Fruit fly (Drosophila melanogaster): Measurements from ENCODE around the gene ppk18.

ppk18 gene

dm6 chr2L:9779147-9779546 lies 8.4 kb upstream of the ppk18 start (continued):
- no peak for TF ChIP-seq pros (GFP tag; optimal IDR thresholded peaks at IDR 0.05)
- TF ChIP-seq onecut (GFP tag; IDR thresholded peaks at IDR 0.05) = no peak
- TF ChIP-seq E2f1 (GFP tag; IDR thresholded peaks at IDR 0.05) = no peak
- TF ChIP-seq ab (GFP tag; optimal IDR thresholded peaks at IDR 0.05) = no peak
- TF ChIP-seq gt (GFP tag; IDR thresholded peaks at IDR 0.05) = no peak
- TF ChIP-seq klu (GFP tag; IDR thresholded peaks at IDR 0.05) = no peak
- TF ChIP-seq CG12942 (GFP tag; optimal IDR thresholded peaks at IDR 0.05) = no peak
- TF ChIP-seq NK7.1 (GFP tag; optimal IDR thresholded peaks at IDR 0.05) = no peak
- TF ChIP-seq CG12391 (tag; optimal IDR thresholded peaks at IDR 0.05) = peak; percentile 16
- TF ChIP-seq mam (GFP tag; optimal IDR thresholded peaks at IDR 0.05) = no peak
- TF ChIP-seq Trl (optimal IDR thresholded peaks at IDR 0.05) = no peak
- no peak for TF ChIP-seq Trl (GFP tag; optimal IDR thresholded peaks at IDR 0.05)
- TF ChIP-seq CG30020 (tag; optimal IDR thresholded peaks at IDR 0.05) = no peak
- no peak for TF ChIP-seq BtbVII (GFP tag; optimal IDR thresholded peaks at IDR 0.05)
- TF ChIP-seq Hsf (GFP tag; optimal IDR thresholded peaks at IDR 0.05) = no peak
- TF ChIP-seq ase (GFP tag; IDR thresholded peaks at IDR 0.05) = no peak
- TF ChIP-seq dan (GFP tag; IDR thresholded peaks at IDR 0.05) = no peak
- no peak for TF ChIP-seq CG4424 (GFP tag; optimal IDR thresholded peaks at IDR 0.05)
- no peak for TF ChIP-seq CG13123 (GFP tag; optimal IDR thresholded peaks at IDR 0.05)
- TF ChIP-seq ro (GFP tag; IDR thresholded peaks at IDR 0.05) = no peak
- TF ChIP-seq nerfin-2 (GFP tag; IDR thresholded peaks at IDR 0.05; ENCODE audit: partially characterized antibody) = no peak
- peak; percentile 75 for TF ChIP-seq Hmr (GFP tag; optimal IDR thresholded peaks at IDR 0.05)
- TF ChIP-seq CG11723 (GFP tag; optimal IDR thresholded peaks at IDR 0.05) = no peak
- TF ChIP-seq CG2678 (tag; optimal IDR thresholded peaks at IDR 0.05) = peak; percentile 52
- TF ChIP-seq tap (tag; optimal IDR thresholded peaks at IDR 0.05) = no peak
- no peak for TF ChIP-seq repo (GFP tag; optimal IDR thresholded peaks at IDR 0.05)
- peak; percentile 27 for TF ChIP-seq jumu (GFP tag; optimal IDR thresholded peaks at IDR 0.05)
- peak; percentile 5 for TF ChIP-seq CG8388 (GFP tag; optimal IDR thresholded peaks at IDR 0.05)
- no peak for TF ChIP-seq Doc3 (GFP tag; IDR thresholded peaks at IDR 0.05; ENCODE audit: partially characterized antibody)
- no peak for TF ChIP-seq GATAe (GFP tag; conservative IDR thresholded peaks at IDR 0.05)
- no peak for TF ChIP-seq dimm (GFP tag; IDR thresholded peaks at IDR 0.05)
- peak; percentile 6 for TF ChIP-seq pum (GFP tag; optimal IDR thresholded peaks at IDR 0.05)
- TF ChIP-seq amos (GFP tag; IDR thresholded peaks at IDR 0.05; ENCODE audit: partially characterized antibody) = no peak
- no peak for TF ChIP-seq Sry-β (GFP tag; optimal IDR thresholded peaks at IDR 0.05)
- no peak for TF ChIP-seq Atf-2 (GFP tag; optimal IDR thresholded peaks at IDR 0.05)
- TF ChIP-seq CG6765 (GFP tag; optimal IDR thresholded peaks at IDR 0.05) = no peak
- TF ChIP-seq CG11456 (GFP tag; IDR thresholded peaks at IDR 0.05) = no peak
- no peak for TF ChIP-seq odd (GFP tag; optimal IDR thresholded peaks at IDR 0.05)
- no peak for TF ChIP-seq CG14667 (GFP tag; IDR thresholded peaks at IDR 0.05)
- TF ChIP-seq Hr51 (GFP tag; optimal IDR thresholded peaks at IDR 0.05) = no peak
- no peak for TF ChIP-seq CTCF (GFP tag; optimal IDR thresholded peaks at IDR 0.05)
- no peak for TF ChIP-seq CG7928 (GFP tag; optimal IDR thresholded peaks at IDR 0.05)
- 0 out of 3 replicates have a peak, but pooled peaks have one; percentile 15 for TF ChIP-seq CG17361 (GFP tag; IDR thresholded peaks at IDR 0.05)
- no peak for TF ChIP-seq pnt (GFP tag; optimal IDR thresholded peaks at IDR 0.05)
- no peak for TF ChIP-seq CG14860 (GFP tag; IDR thresholded peaks at IDR 0.05; ENCODE audit: partially characterized antibody)
- TF ChIP-seq TFAM (GFP tag; optimal IDR thresholded peaks at IDR 0.05) = no peak
- peak; percentile 29 for TF ChIP-seq Xbp1 (GFP tag; optimal IDR thresholded peaks at IDR 0.05)
- TF ChIP-seq CG1647 (GFP tag; optimal IDR thresholded peaks at IDR 0.05) = no peak
- TF ChIP-seq CG32532 (GFP tag; IDR thresholded peaks at IDR 0.05) = peak; percentile 38; the same call in 1 of the 2 replicates
- no peak for TF ChIP-seq MESR4 (GFP tag; optimal IDR thresholded peaks at IDR 0.05)
- no peak for TF ChIP-seq CG2129 (GFP tag; IDR thresholded peaks at IDR 0.05; ENCODE audit: partially characterized antibody)
- TF ChIP-seq MTF-1 (GFP tag; optimal IDR thresholded peaks at IDR 0.05; ENCODE audit: borderline replicate concordance) = no peak
- no peak for TF ChIP-seq CG33557 (GFP tag; optimal IDR thresholded peaks at IDR 0.05)
